Worm (Caenorhabditis elegans): ENCODE results near the gene clec-179.

clec-179 gene

DNA sequence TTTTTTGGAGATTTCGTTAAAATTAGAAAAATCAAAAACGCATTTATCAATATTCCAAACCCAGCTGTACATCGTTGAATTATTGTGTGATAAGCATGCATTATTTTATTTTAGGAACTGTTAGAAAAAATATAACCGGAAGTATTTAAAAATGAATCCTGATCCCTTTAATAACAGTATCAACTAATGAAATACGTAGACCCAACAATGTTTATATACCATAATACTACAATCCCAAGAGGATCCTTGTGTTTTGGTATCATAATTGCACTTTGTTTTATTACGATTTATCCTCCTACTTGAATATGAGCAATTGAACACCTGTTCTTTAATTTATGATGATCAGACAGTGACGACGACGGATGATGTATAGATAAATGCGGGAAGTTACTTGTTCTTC lies 2.3 kb upstream of the clec-179 start, which contains the start of gene str-249:
Gene str-249, minus strand, starts transcription at position 101 of the 400 bp plus-strand sequence.
- TF ChIP-seq ztf-4 (tag; optimal IDR thresholded peaks at IDR 0.05) (no peak), zag-1 (tag; optimal IDR thresholded peaks at IDR 0.05) (no peak), egl-5 (tag; optimal IDR thresholded peaks at IDR 0.05) (no peak), elt-1 (tag; optimal IDR thresholded peaks at IDR 0.05) (no peak), aly-2 (tag; optimal IDR thresholded peaks at IDR 0.05) (no peak), nhr-28 (tag; optimal IDR thresholded peaks at IDR 0.05) (no peak), R02D3.7 (tag; optimal IDR thresholded peaks at IDR 0.05) (no peak), elt-3 (tag; optimal IDR thresholded peaks at IDR 0.05) (no peak), nfya-1 (tag; optimal IDR thresholded peaks at IDR 0.05; ENCODE audit: insufficient read depth) (no peak), mml-1 (tag; optimal IDR thresholded peaks at IDR 0.05) (no peak), nhr-76 (tag; optimal IDR thresholded peaks at IDR 0.05) (no peak), unc-39 (tag; optimal IDR thresholded peaks at IDR 0.05) (no peak), daf-12 (tag; optimal IDR thresholded peaks at IDR 0.05) (no peak), ceh-9 (tag; optimal IDR thresholded peaks at IDR 0.05) (no peak), hmg-11 (tag; optimal IDR thresholded peaks at IDR 0.05) (no peak)

DNA sequence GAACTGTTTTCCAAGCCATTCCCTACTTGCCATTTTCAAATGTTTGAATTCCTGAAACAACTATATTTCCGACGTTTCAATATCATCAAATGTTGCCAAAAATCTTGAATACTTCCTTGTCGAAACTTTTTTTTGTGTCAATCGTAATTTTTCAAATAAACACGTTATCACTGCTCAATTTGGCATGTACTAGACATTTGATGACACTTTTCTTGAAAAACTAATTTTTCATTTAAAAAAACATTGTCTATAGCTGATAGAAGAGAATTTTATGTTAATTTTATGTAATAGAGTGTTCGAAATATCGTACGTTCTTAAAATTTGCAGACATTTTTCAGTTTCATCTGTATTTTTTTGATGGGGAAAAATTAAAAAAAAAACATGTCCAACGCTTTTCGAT lies 1.7 kb downstream of the clec-179 start:
- TF ChIP-seq elt-2 (tag; optimal IDR thresholded peaks at IDR 0.05), result peak; percentile 48
- TF ChIP-seq pha-4 (tag; optimal IDR thresholded peaks at IDR 0.05), result no peak

- TF ChIP-seq elt-1 (tag; optimal IDR thresholded peaks at IDR 0.05) (no peak), elt-2 (tag; optimal IDR thresholded peaks at IDR 0.05) (peak; percentile 88), pqm-1 (tag; optimal IDR thresholded peaks at IDR 0.05) (peak; percentile 84)
Measured at ce11 chrIV:7180304-7180703, 4.2 kb downstream of the clec-179 start, which contains the start of gene cest-10. TSS of gene cest-10 (plus strand) at chrIV:7180557.

ce11 chrIV:7178942-7179341 lies 5.6 kb downstream of the clec-179 start, which contains the start of gene C42D4.3:
TSS of gene C42D4.3 (plus strand) at chrIV:7179239.
- no peak for TF ChIP-seq lin-15B (tag; optimal IDR thresholded peaks at IDR 0.05)
- TF ChIP-seq nhr-25 (tag; optimal IDR thresholded peaks at IDR 0.05), result peak; percentile 96

DNA sequence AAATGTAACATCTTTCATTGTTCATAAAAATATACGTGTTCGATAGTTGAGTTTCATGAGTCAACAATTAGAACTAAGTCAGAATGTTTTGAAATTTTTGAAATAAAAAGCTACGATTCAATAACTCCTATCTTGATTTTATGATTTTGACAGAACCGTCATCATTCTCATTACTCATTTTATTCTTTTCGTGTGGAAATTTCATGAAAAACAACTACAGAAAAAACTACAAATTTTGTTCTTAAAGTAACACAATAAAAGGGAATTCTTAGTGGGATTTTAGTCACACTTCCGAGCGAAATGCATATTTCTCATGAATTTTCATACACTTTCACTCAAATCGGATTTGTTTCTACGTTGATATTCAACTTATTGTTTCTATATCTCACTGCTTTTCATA lies 7.6 kb downstream of the clec-179 start, which contains the start of gene str-44:
Gene str-44, plus strand, starts transcription at position 301 of the 400 bp plus-strand sequence.
- TF ChIP-seq aly-2 (tag; optimal IDR thresholded peaks at IDR 0.05) (no peak), R02D3.7 (tag; optimal IDR thresholded peaks at IDR 0.05) (no peak), nhr-23 (tag; optimal IDR thresholded peaks at IDR 0.05) (no peak), fos-1 (tag; optimal IDR thresholded peaks at IDR 0.05) (no peak), nhr-28 (tag; optimal IDR thresholded peaks at IDR 0.05) (no peak), nhr-67 (tag; optimal IDR thresholded peaks at IDR 0.05) (no peak), fkh-2 (tag; optimal IDR thresholded peaks at IDR 0.05) (no peak), ztf-11 (tag; optimal IDR thresholded peaks at IDR 0.05) (no peak), skn-1 (tag; optimal IDR thresholded peaks at IDR 0.05) (no peak), jun-1 (tag; optimal IDR thresholded peaks at IDR 0.05) (no peak)

DNA sequence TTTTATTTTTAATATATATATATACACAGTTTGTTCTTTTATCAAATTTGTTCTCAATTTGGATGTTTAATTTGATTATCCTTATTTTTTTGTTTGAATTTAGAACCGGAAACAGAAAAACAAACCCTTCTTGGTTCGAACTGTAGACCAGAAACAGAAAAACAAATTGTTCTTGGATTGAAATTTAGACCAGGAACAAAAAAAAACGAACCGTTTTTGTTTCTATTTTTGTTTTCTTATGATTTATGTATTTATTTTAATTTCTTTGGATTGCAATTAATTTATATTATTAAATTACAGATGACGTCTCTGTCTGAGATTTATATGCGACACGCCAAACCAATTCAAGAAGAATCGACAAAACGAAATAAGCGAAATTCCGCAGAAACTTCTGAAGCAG lies 9.2 kb downstream of the clec-179 start, which contains the start of gene C42D4.19:
Gene C42D4.19, plus strand, starts transcription at position 301 of the 400 bp plus-strand sequence.
- TF ChIP-seq lin-15B (tag; optimal IDR thresholded peaks at IDR 0.05), result no peak
- TF ChIP-seq elt-2 (tag; optimal IDR thresholded peaks at IDR 0.05), result no peak
- TF ChIP-seq fkh-10 (GFP tag; optimal IDR thresholded peaks at IDR 0.05), result no peak
- no peak for TF ChIP-seq aly-2 (tag; optimal IDR thresholded peaks at IDR 0.05)
- no peak for TF ChIP-seq hmg-11 (tag; optimal IDR thresholded peaks at IDR 0.05)
- no peak for TF ChIP-seq elt-1 (tag; optimal IDR thresholded peaks at IDR 0.05)
- no peak for TF ChIP-seq jun-1 (tag; optimal IDR thresholded peaks at IDR 0.05)
- no peak for TF ChIP-seq unc-39 (tag; optimal IDR thresholded peaks at IDR 0.05)
- TF ChIP-seq lin-39 (tag; optimal IDR thresholded peaks at IDR 0.05), result no peak
- no peak for TF ChIP-seq daf-12 (tag; optimal IDR thresholded peaks at IDR 0.05)
- no peak for TF ChIP-seq mml-1 (tag; optimal IDR thresholded peaks at IDR 0.05)
- TF ChIP-seq unc-62 (GFP tag; optimal IDR thresholded peaks at IDR 0.05), result no peak
- TF ChIP-seq egl-5 (tag; optimal IDR thresholded peaks at IDR 0.05), result no peak
- no peak for TF ChIP-seq nhr-43 (tag; optimal IDR thresholded peaks at IDR 0.05; ENCODE audit: poor library complexity, severe bottlenecking)
- TF ChIP-seq mdl-1 (tag; optimal IDR thresholded peaks at IDR 0.05), result no peak

Data from whole organism, L3 larva.